Worm (Caenorhabditis elegans) whole organism, L2 larva: ENCODE measurements around the gene C09E8.1.

ENCODE experiments used
- alr-1 ChIP-seq: fragments of 150-350 bp; optimal IDR thresholded peaks from 2 replicates; lab custom pipeline; 2014; ENCODE audit warnings: missing biosample characterization, missing genetic modification characterization
- blmp-1 ChIP-seq: sonication (generic microtip); optimal IDR thresholded peaks from 2 replicates; lab custom pipeline; 2017; ENCODE audit warnings: missing genetic modification characterization, mild to moderate bottlenecking, missing compliant biosample characterization, antibody characterized with exemption, moderate library complexity; ENCODE audit not compliant: insufficient read depth
- ceh-82 ChIP-seq: fragments of 150-350 bp; optimal IDR thresholded peaks from 2 replicates; lab custom pipeline; 2014; ENCODE audit warnings: missing biosample characterization, missing genetic modification characterization
- nhr-10 ChIP-seq: sonication (generic microtip); optimal IDR thresholded peaks from 2 replicates; lab custom pipeline; 2017; ENCODE audit warnings: missing biosample characterization, missing genetic modification characterization
- nhr-12 ChIP-seq: fragments of 150-350 bp; optimal IDR thresholded peaks from 2 replicates; lab custom pipeline; 2014; ENCODE audit warnings: missing biosample characterization, missing genetic modification characterization
- nhr-237 ChIP-seq: fragments of 150-350 bp; optimal IDR thresholded peaks from 2 replicates; lab custom pipeline; 2014; ENCODE audit warnings: missing biosample characterization, missing genetic modification characterization
- nhr-77 ChIP-seq: fragments of 150-350 bp; optimal IDR thresholded peaks from 2 replicates; lab custom pipeline; 2014; ENCODE audit warnings: missing biosample characterization, missing genetic modification characterization
- snpc-4 ChIP-seq: fragments of 150-350 bp; optimal IDR thresholded peaks from 2 replicates; lab custom pipeline; 2014; ENCODE audit warnings: missing biosample characterization, missing genetic modification characterization
- zag-1 ChIP-seq: fragments of 150-350 bp; optimal IDR thresholded peaks from 2 replicates; lab custom pipeline; 2014; ENCODE audit warnings: missing biosample characterization, missing genetic modification characterization
- ztf-4 ChIP-seq: fragments of 150-350 bp; optimal IDR thresholded peaks from 2 replicates; lab custom pipeline; 2014; ENCODE audit warnings: missing biosample characterization, missing genetic modification characterization

ce11 chrII:522302-522701 lies 34.0 kb upstream of the C09E8.1 start, which contains the start of gene slc-36.2:
- TF ChIP-seq nhr-77 (tag; lab: Kevin White, UChicago) (no peak), nhr-10 (tag; lab: Kevin White, UChicago) (no peak), nhr-237 (tag; lab: Kevin White, UChicago) (no peak), ceh-82 (tag; lab: Kevin White, UChicago) (no peak), blmp-1 (no peak), snpc-4 (no peak), ztf-4 (tag; lab: Kevin White, UChicago) (no peak), alr-1 (tag; lab: Kevin White, UChicago) (no peak), zag-1 (tag; lab: Kevin White, UChicago) (no peak), nhr-12 (tag; lab: Kevin White, UChicago) (no peak)
